Worm (Caenorhabditis elegans): ENCODE measurements around the gene srw-127.

The srw-127 gene

ce11 chrV:7012617-7013016 lies at the start of gene srw-127:
Gene srw-127 (plus strand): TSS chrV:7012917.
- TF ChIP-seq ztf-23 (GFP tag; IDR thresholded peaks at IDR 0.05) (no peak), flt-1 (GFP tag; IDR thresholded peaks at IDR 0.05) (no peak), tab-1 (GFP tag; IDR thresholded peaks at IDR 0.05) (no peak), cog-1 (tag; optimal IDR thresholded peaks at IDR 0.05) (no peak), ref-1 (GFP tag; conservative IDR thresholded peaks at IDR 0.05) (no peak), T22C8.4 (GFP tag; IDR thresholded peaks at IDR 0.05) (no peak), ztf-29 (GFP tag; IDR thresholded peaks at IDR 0.05) (no peak), klf-2 (GFP tag; conservative IDR thresholded peaks at IDR 0.05) (no peak), med-1 (GFP tag; optimal IDR thresholded peaks at IDR 0.05; ENCODE audit: insufficient read depth) (no peak)

ce11 chrV:6969950-6970532 lies 42.7 kb upstream of the srw-127 start, which contains the start of gene ptr-15:
Gene ptr-15 (minus strand): TSS chrV:6970000.
- TF ChIP-seq tab-1 (GFP tag; IDR thresholded peaks at IDR 0.05) (no peak), ztf-23 (GFP tag; IDR thresholded peaks at IDR 0.05) (no peak), klf-2 (GFP tag; conservative IDR thresholded peaks at IDR 0.05) (no peak), ztf-29 (GFP tag; IDR thresholded peaks at IDR 0.05) (no peak), T22C8.4 (GFP tag; IDR thresholded peaks at IDR 0.05) (no peak), ref-1 (GFP tag; conservative IDR thresholded peaks at IDR 0.05) (no peak), flt-1 (GFP tag; IDR thresholded peaks at IDR 0.05) (no peak), med-1 (GFP tag; optimal IDR thresholded peaks at IDR 0.05; ENCODE audit: insufficient read depth) (no peak)

ce11 chrV:6971567-6971966 lies 41.1 kb upstream of the srw-127 start, which contains the start of gene srx-59:
Gene srx-59 (plus strand): TSS chrV:6971867.
- TF ChIP-seq tab-1 (GFP tag; IDR thresholded peaks at IDR 0.05): no peak
- TF ChIP-seq ztf-23 (GFP tag; IDR thresholded peaks at IDR 0.05): no peak
- TF ChIP-seq flt-1 (GFP tag; IDR thresholded peaks at IDR 0.05): no peak
- no peak for TF ChIP-seq cog-1 (tag; optimal IDR thresholded peaks at IDR 0.05)
- TF ChIP-seq med-1 (GFP tag; optimal IDR thresholded peaks at IDR 0.05; ENCODE audit: insufficient read depth): no peak
- no peak for TF ChIP-seq klf-2 (GFP tag; conservative IDR thresholded peaks at IDR 0.05)
- TF ChIP-seq ztf-29 (GFP tag; IDR thresholded peaks at IDR 0.05): no peak
- TF ChIP-seq ref-1 (GFP tag; conservative IDR thresholded peaks at IDR 0.05): no peak
- TF ChIP-seq T22C8.4 (GFP tag; IDR thresholded peaks at IDR 0.05): no peak

ce11 chrV:6976047-6976446 lies 36.7 kb upstream of the srw-127 start, which contains the start of gene srx-16:
Gene srx-16 (plus strand): TSS chrV:6976347.
- TF ChIP-seq med-1 (GFP tag; optimal IDR thresholded peaks at IDR 0.05; ENCODE audit: insufficient read depth) (no peak), ztf-29 (GFP tag; IDR thresholded peaks at IDR 0.05) (no peak), klf-2 (GFP tag; conservative IDR thresholded peaks at IDR 0.05) (no peak), T22C8.4 (GFP tag; IDR thresholded peaks at IDR 0.05) (no peak), flt-1 (GFP tag; IDR thresholded peaks at IDR 0.05) (no peak), tab-1 (GFP tag; IDR thresholded peaks at IDR 0.05) (no peak), cog-1 (tag; optimal IDR thresholded peaks at IDR 0.05) (no peak), ref-1 (GFP tag; conservative IDR thresholded peaks at IDR 0.05) (no peak), ztf-23 (GFP tag; IDR thresholded peaks at IDR 0.05) (no peak)

ce11 chrV:6979019-6979418 lies 33.7 kb upstream of the srw-127 start, which contains the start of gene sre-12:
Gene sre-12 (minus strand): TSS chrV:6979119.
- TF ChIP-seq ref-1 (GFP tag; conservative IDR thresholded peaks at IDR 0.05) (no peak), tab-1 (GFP tag; IDR thresholded peaks at IDR 0.05) (no peak), ztf-23 (GFP tag; IDR thresholded peaks at IDR 0.05) (no peak), cog-1 (tag; optimal IDR thresholded peaks at IDR 0.05) (no peak), ztf-29 (GFP tag; IDR thresholded peaks at IDR 0.05) (no peak), med-1 (GFP tag; optimal IDR thresholded peaks at IDR 0.05; ENCODE audit: insufficient read depth) (no peak), T22C8.4 (GFP tag; IDR thresholded peaks at IDR 0.05) (no peak), flt-1 (GFP tag; IDR thresholded peaks at IDR 0.05) (no peak), klf-2 (GFP tag; conservative IDR thresholded peaks at IDR 0.05) (no peak)

- TF ChIP-seq cog-1 (tag; optimal IDR thresholded peaks at IDR 0.05) (no peak), T22C8.4 (GFP tag; IDR thresholded peaks at IDR 0.05) (no peak), med-1 (GFP tag; optimal IDR thresholded peaks at IDR 0.05; ENCODE audit: insufficient read depth) (no peak), klf-2 (GFP tag; conservative IDR thresholded peaks at IDR 0.05) (no peak), ref-1 (GFP tag; conservative IDR thresholded peaks at IDR 0.05) (no peak), ztf-29 (GFP tag; IDR thresholded peaks at IDR 0.05) (no peak), flt-1 (GFP tag; IDR thresholded peaks at IDR 0.05) (no peak), tab-1 (GFP tag; IDR thresholded peaks at IDR 0.05) (no peak), ztf-23 (GFP tag; IDR thresholded peaks at IDR 0.05) (no peak)
Measured at ce11 chrV:6982813-6983212, 29.9 kb upstream of the srw-127 start, which contains the start of gene nhr-161. Gene nhr-161 (minus strand): TSS chrV:6982913.

ce11 chrV:6985943-6986342 lies 26.8 kb upstream of the srw-127 start, which contains the start of gene nhr-163:
Gene nhr-163 (minus strand): TSS chrV:6986043.
- no peak for TF ChIP-seq tab-1 (GFP tag; IDR thresholded peaks at IDR 0.05)
- TF ChIP-seq cog-1 (tag; optimal IDR thresholded peaks at IDR 0.05): no peak
- TF ChIP-seq ztf-23 (GFP tag; IDR thresholded peaks at IDR 0.05): no peak
- TF ChIP-seq T22C8.4 (GFP tag; IDR thresholded peaks at IDR 0.05): no peak
- no peak for TF ChIP-seq flt-1 (GFP tag; IDR thresholded peaks at IDR 0.05)
- no peak for TF ChIP-seq med-1 (GFP tag; optimal IDR thresholded peaks at IDR 0.05; ENCODE audit: insufficient read depth)
- no peak for TF ChIP-seq ztf-29 (GFP tag; IDR thresholded peaks at IDR 0.05)
- no peak for TF ChIP-seq klf-2 (GFP tag; conservative IDR thresholded peaks at IDR 0.05)
- no peak for TF ChIP-seq ref-1 (GFP tag; conservative IDR thresholded peaks at IDR 0.05)

ce11 chrV:6987673-6988072 lies 25.0 kb upstream of the srw-127 start, which contains the start of gene nhr-139:
Gene nhr-139 (minus strand): TSS chrV:6987773.
- TF ChIP-seq klf-2 (GFP tag; conservative IDR thresholded peaks at IDR 0.05) (no peak), ztf-23 (GFP tag; IDR thresholded peaks at IDR 0.05) (no peak), ref-1 (GFP tag; conservative IDR thresholded peaks at IDR 0.05) (no peak), med-1 (GFP tag; optimal IDR thresholded peaks at IDR 0.05; ENCODE audit: insufficient read depth) (no peak), flt-1 (GFP tag; IDR thresholded peaks at IDR 0.05) (no peak), cog-1 (tag; optimal IDR thresholded peaks at IDR 0.05) (no peak), tab-1 (GFP tag; IDR thresholded peaks at IDR 0.05) (no peak), ztf-29 (GFP tag; IDR thresholded peaks at IDR 0.05) (no peak), T22C8.4 (GFP tag; IDR thresholded peaks at IDR 0.05) (no peak)

- TF ChIP-seq ztf-29 (GFP tag; IDR thresholded peaks at IDR 0.05) (no peak), ref-1 (GFP tag; conservative IDR thresholded peaks at IDR 0.05) (no peak), cog-1 (tag; optimal IDR thresholded peaks at IDR 0.05) (no peak), klf-2 (GFP tag; conservative IDR thresholded peaks at IDR 0.05) (no peak), tab-1 (GFP tag; IDR thresholded peaks at IDR 0.05) (no peak), med-1 (GFP tag; optimal IDR thresholded peaks at IDR 0.05; ENCODE audit: insufficient read depth) (no peak), T22C8.4 (GFP tag; IDR thresholded peaks at IDR 0.05) (no peak)
Measured at ce11 chrV:6989626-6990138, 23.0 kb upstream of the srw-127 start, which contains the start of gene nhr-140. Gene nhr-140 (minus strand): TSS chrV:6989676.

All from whole organism, midembryonic.